Fruit fly (Drosophila melanogaster) ovary, adult (tissue): ENCODE data around the gene CCKLR-17D3.

ENCODE experiments used
- CG17801 ChIP-seq: fragments of 200-800 bp; optimal IDR thresholded peaks from 2 replicates; lab custom pipeline; 2019; ENCODE audit warnings: missing biosample characterization, mild to moderate bottlenecking, missing genetic modification characterization, moderate library complexity; ENCODE audit not compliant: partially characterized antibody

Gene CCKLR-17D3

dm6 chrX:18783417-18784123, 9.7 kb upstream of the CCKLR-17D3 start, which contains the start of gene CG18259:
Gene CG18259 (minus strand): TSS chrX:18783494.
- no peak for TF ChIP-seq CG17801 (GFP tag; lab: Kevin White, UChicago)

dm6 chrX:18780260-18780659, 6.4 kb upstream of the CCKLR-17D3 start:
- TF ChIP-seq CG17801 (GFP tag; lab: Kevin White, UChicago): no peak

dm6 chrX:18779662-18780061, 5.8 kb upstream of the CCKLR-17D3 start:
- TF ChIP-seq CG17801 (GFP tag; lab: Kevin White, UChicago): no peak

- no peak for TF ChIP-seq CG17801 (GFP tag; lab: Kevin White, UChicago)
Measured at dm6 chrX:18776976-18777925, 3.4 kb upstream of the CCKLR-17D3 start.

- TF ChIP-seq CG17801 (GFP tag; lab: Kevin White, UChicago): no peak
Measured at dm6 chrX:18775839-18776538, 2.2 kb upstream of the CCKLR-17D3 start.

dm6 chrX:18774818-18775343, 1.1 kb upstream of the CCKLR-17D3 start, which contains the start of gene CG6891:
Gene CG6891 (plus strand): TSS chrX:18775228.
- TF ChIP-seq CG17801 (GFP tag; lab: Kevin White, UChicago): peak; percentile 6

dm6 chrX:18771995-18772394, 1.8 kb downstream of the CCKLR-17D3 start:
- no peak for TF ChIP-seq CG17801 (GFP tag; lab: Kevin White, UChicago)

- no peak for TF ChIP-seq CG17801 (GFP tag; lab: Kevin White, UChicago)
Measured at dm6 chrX:18771356-18771755, 2.5 kb downstream of the CCKLR-17D3 start.

- no peak for TF ChIP-seq CG17801 (GFP tag; lab: Kevin White, UChicago)
Measured at dm6 chrX:18748206-18748605, 25.6 kb downstream of the CCKLR-17D3 start, which contains the start of gene CG12609. Gene CG12609 (minus strand): TSS chrX:18748306.

- no peak for TF ChIP-seq CG17801 (GFP tag; lab: Kevin White, UChicago)
Measured at dm6 chrX:18739795-18740194, 34.0 kb downstream of the CCKLR-17D3 start, which contains the start of gene CG6873. Gene CG6873 (minus strand): TSS chrX:18739895.

- TF ChIP-seq CG17801 (GFP tag; lab: Kevin White, UChicago): no peak
Measured at dm6 chrX:18726270-18726669, 47.6 kb downstream of the CCKLR-17D3 start, which contains the start of gene CCKLR-17D1. Gene CCKLR-17D1 (minus strand): TSS chrX:18726572.

dm6 chrX:18725572-18725971, 48.3 kb downstream of the CCKLR-17D3 start, which contains the start of gene CG42302:
Gene CG42302 (minus strand): TSS chrX:18725672.
- TF ChIP-seq CG17801 (GFP tag; lab: Kevin White, UChicago): no peak
